Fruit fly (Drosophila melanogaster) whole organism, embryonic: Measurements from ENCODE around the gene Hmt4-20.

Experiments used
- Atf3 ChIP-seq: fragments of 200-800 bp; sonication (Bioruptor generic); optimal IDR thresholded peaks from 3 replicates; lab custom pipeline; 2016; ENCODE audit warnings: missing biosample characterization, missing genetic modification characterization
- Atf6 ChIP-seq: fragments of 200-800 bp; sonication (Bioruptor generic); IDR thresholded peaks from 2 replicates; pipeline ENCODE4 v1.3.6; 2022; ENCODE audit warnings: missing biosample characterization, missing genetic modification characterization
- CG15011 ChIP-seq: fragments of 200-800 bp; sonication (Bioruptor generic); optimal IDR thresholded peaks from 3 replicates; lab custom pipeline; 2018; ENCODE audit warnings: missing biosample characterization, mild to moderate bottlenecking, missing genetic modification characterization
- CG16813 ChIP-seq: fragments of 200-800 bp; sonication (Bioruptor generic); IDR thresholded peaks from 3 replicates; pipeline ENCODE4 v1.3.6; 2022; ENCODE audit warnings: missing biosample characterization, missing genetic modification characterization; ENCODE audit not compliant: partially characterized antibody
- CG16815 ChIP-seq: fragments of 200-800 bp; sonication (Bioruptor generic); optimal IDR thresholded peaks from 3 replicates; lab custom pipeline; 2017; ENCODE audit warnings: missing biosample characterization, mild to moderate bottlenecking, missing genetic modification characterization
- CG17802 ChIP-seq: fragments of 200-800 bp; sonication (Bioruptor generic); optimal IDR thresholded peaks from 2 replicates; lab custom pipeline; 2018; ENCODE audit warnings: missing biosample characterization, mild to moderate bottlenecking, missing genetic modification characterization, moderate library complexity
- CG18011 ChIP-seq: fragments of 200-800 bp; sonication (Bioruptor generic); optimal IDR thresholded peaks from 2 replicates; lab custom pipeline; 2017; ENCODE audit warnings: missing biosample characterization, missing genetic modification characterization, mild to moderate bottlenecking, moderate library complexity, missing genotype
- CG1832 ChIP-seq: fragments of 200-800 bp; sonication (Bioruptor generic); optimal IDR thresholded peaks from 2 replicates; lab custom pipeline; 2017; ENCODE audit warnings: missing biosample characterization, mild to moderate bottlenecking, missing genetic modification characterization, inconsistent platforms
- CG18764 ChIP-seq: fragments of 200-800 bp; sonication (Bioruptor generic); optimal IDR thresholded peaks from 3 replicates; lab custom pipeline; 2016; ENCODE audit warnings: missing biosample characterization, missing genetic modification characterization
- CG2116 ChIP-seq: fragments of 200-800 bp; sonication (Bioruptor generic); optimal IDR thresholded peaks from 3 replicates; lab custom pipeline; 2018; ENCODE audit warnings: missing biosample characterization, mild to moderate bottlenecking, missing genetic modification characterization
- CG2199 ChIP-seq: fragments of 200-800 bp; sonication (Bioruptor generic); IDR thresholded peaks from 3 replicates; pipeline ENCODE4 v1.3.6; 2022; ENCODE audit warnings: missing biosample characterization, missing genetic modification characterization
- CG2678 ChIP-seq: fragments of 200-800 bp; sonication (Bioruptor generic); optimal IDR thresholded peaks from 3 replicates; lab custom pipeline; 2019; ENCODE audit warnings: missing biosample characterization, mild to moderate bottlenecking, missing genetic modification characterization, moderate library complexity
- CG32772 ChIP-seq: fragments of 200-800 bp; sonication (Bioruptor generic); IDR thresholded peaks from 2 replicates; pipeline ENCODE4 v1.3.6; 2022; ENCODE audit warnings: missing biosample characterization, missing genetic modification characterization
- CG4282 ChIP-seq: fragments of 200-800 bp; sonication (Bioruptor generic); optimal IDR thresholded peaks from 2 replicates; lab custom pipeline; 2016; ENCODE audit warnings: missing biosample characterization, missing genetic modification characterization
- CG6813 ChIP-seq: fragments of 200-800 bp; sonication (Bioruptor generic); optimal IDR thresholded peaks from 2 replicates; lab custom pipeline; 2017; ENCODE audit warnings: missing biosample characterization, missing genetic modification characterization, mild to moderate bottlenecking, moderate library complexity, missing genetic modification reagents
- CG7987 ChIP-seq: fragments of 200-800 bp; sonication (Bioruptor generic); optimal IDR thresholded peaks from 2 replicates; lab custom pipeline; 2018; ENCODE audit warnings: missing biosample characterization, mild to moderate bottlenecking, missing genetic modification characterization, moderate library complexity
- CG8478 ChIP-seq: fragments of >200 bp; optimal IDR thresholded peaks from 2 replicates; lab custom pipeline; 2018
- CG9932 ChIP-seq: fragments of 200-800 bp; sonication (Bioruptor generic); IDR thresholded peaks from 2 replicates; pipeline ENCODE4 v1.3.6; 2022; ENCODE audit warnings: missing biosample characterization, missing genetic modification characterization
- E2f2 ChIP-seq: fragments of 200-800 bp; sonication (Bioruptor generic); IDR thresholded peaks from 2 replicates; pipeline ENCODE4 v1.3.6; 2022; ENCODE audit warnings: missing biosample characterization, missing genetic modification characterization
- Fer1 ChIP-seq: fragments of 200-800 bp; sonication (Bioruptor generic); optimal IDR thresholded peaks from 2 replicates; lab custom pipeline; 2017; ENCODE audit warnings: missing biosample characterization, mild to moderate bottlenecking, missing genetic modification characterization
- H15 ChIP-seq: fragments of 200-800 bp; sonication (Bioruptor generic); IDR thresholded peaks from 3 replicates; pipeline ENCODE4 v1.3.6; 2022; ENCODE audit warnings: missing biosample characterization, missing genetic modification characterization
- HLH4C ChIP-seq: fragments of 200-800 bp; sonication (Bioruptor generic); IDR thresholded peaks from 3 replicates; pipeline ENCODE4 v1.3.6; 2022; ENCODE audit warnings: missing biosample characterization, missing genetic modification characterization; ENCODE audit not compliant: partially characterized antibody
- HLH54F ChIP-seq: fragments of 200-800 bp; sonication (Bioruptor generic); optimal IDR thresholded peaks from 3 replicates; lab custom pipeline; 2016; ENCODE audit warnings: missing biosample characterization, missing genetic modification characterization
- Hr51 ChIP-seq, 2 experiments: fragments of 200-800 bp; sonication (Bioruptor generic); optimal IDR thresholded peaks; 2 replicates in 1 of 2; 3 replicates in 1 of 2; lab custom pipeline; 2016 to 2018; ENCODE audit warnings: missing biosample characterization in 2 of 2, missing genetic modification characterization in 2 of 2, mild to moderate bottlenecking in 1 of 2, moderate library complexity in 1 of 2
- Lhr ChIP-seq: fragments of 200-800 bp; sonication (Bioruptor generic); optimal IDR thresholded peaks from 3 replicates; lab custom pipeline; 2017; ENCODE audit warnings: mild to moderate bottlenecking, missing biosample characterization, missing genetic modification reagents, missing genetic modification characterization
- Max ChIP-seq: fragments of 200-800 bp; sonication (Bioruptor generic); optimal IDR thresholded peaks from 2 replicates; lab custom pipeline; 2016; ENCODE audit warnings: missing biosample characterization, mild to moderate bottlenecking, missing genetic modification characterization
- NK7.1 ChIP-seq: fragments of 200-800 bp; sonication (Bioruptor generic); optimal IDR thresholded peaks from 3 replicates; lab custom pipeline; 2016; ENCODE audit warnings: missing biosample characterization, missing genetic modification characterization
- Nf-YC ChIP-seq: fragments of 200-800 bp; optimal IDR thresholded peaks from 3 replicates; lab custom pipeline; 2019; ENCODE audit warnings: missing biosample characterization, mild to moderate bottlenecking, missing genetic modification characterization, moderate library complexity
- Sox102F ChIP-seq: fragments of 200-800 bp; sonication (Bioruptor generic); optimal IDR thresholded peaks from 2 replicates; lab custom pipeline; 2018; ENCODE audit warnings: missing biosample characterization, mild to moderate bottlenecking, missing genetic modification characterization, moderate library complexity
- Sry-δ ChIP-seq: fragments of 200-800 bp; sonication (Bioruptor generic); optimal IDR thresholded peaks from 2 replicates; lab custom pipeline; 2016; ENCODE audit warnings: missing biosample characterization, missing genetic modification characterization
- Xbp1 ChIP-seq: fragments of 200-800 bp; sonication (Bioruptor generic); optimal IDR thresholded peaks from 3 replicates; lab custom pipeline; 2016; ENCODE audit warnings: missing biosample characterization, mild to moderate bottlenecking, missing genetic modification characterization
- YL-1 ChIP-seq: fragments of 200-800 bp; sonication (Bioruptor generic); optimal IDR thresholded peaks from 3 replicates; lab custom pipeline; 2017; ENCODE audit warnings: missing biosample characterization, mild to moderate bottlenecking, missing genetic modification characterization
- ara ChIP-seq: fragments of 200-800 bp; sonication (Bioruptor generic); IDR thresholded peaks from 2 replicates; pipeline ENCODE4 v1.3.6; 2022; ENCODE audit warnings: missing biosample characterization, missing genetic modification characterization
- ash1 ChIP-seq: fragments of 200-800 bp; sonication (Bioruptor generic); optimal IDR thresholded peaks from 2 replicates; lab custom pipeline; 2018; ENCODE audit warnings: missing biosample characterization, mild to moderate bottlenecking, missing genetic modification characterization
- btn ChIP-seq: fragments of 200-800 bp; sonication (Bioruptor generic); optimal IDR thresholded peaks from 2 replicates; lab custom pipeline; 2016; ENCODE audit warnings: missing biosample characterization, missing genetic modification characterization
- cad ChIP-seq: fragments of >200 bp; optimal IDR thresholded peaks from 2 replicates; lab custom pipeline; 2017; ENCODE audit warnings: missing biosample characterization, missing genetic modification characterization
- chif ChIP-seq, 2 experiments: fragments of 200-800 bp; sonication (Bioruptor generic); optimal IDR thresholded peaks; 3 replicates each; lab custom pipeline; 2016; ENCODE audit warnings: missing biosample characterization in 2 of 2, missing genetic modification characterization in 2 of 2
- chinmo ChIP-seq: fragments of 200-800 bp; sonication (Bioruptor generic); IDR thresholded peaks from 4 replicates; pipeline ENCODE4 v1.3.6; 2022; ENCODE audit warnings: missing biosample characterization, missing genetic modification characterization; ENCODE audit not compliant: partially characterized antibody
- chn ChIP-seq: fragments of 200-800 bp; sonication (Bioruptor generic); optimal IDR thresholded peaks from 2 replicates; lab custom pipeline; 2016; ENCODE audit warnings: missing biosample characterization, missing genetic modification characterization
- disco-r ChIP-seq: fragments of 200-800 bp; sonication (Bioruptor generic); optimal IDR thresholded peaks from 2 replicates; lab custom pipeline; 2016; ENCODE audit warnings: missing biosample characterization, missing genetic modification characterization
- dpn ChIP-seq, 2 experiments: fragments of 200-800 bp; sonication (Bioruptor generic); optimal IDR thresholded peaks; 3 replicates each; lab custom pipeline; 2016; ENCODE audit warnings: missing biosample characterization in 2 of 2, missing genetic modification characterization in 2 of 2
- gce ChIP-seq: fragments of 200-800 bp; sonication (Bioruptor generic); IDR thresholded peaks from 3 replicates; pipeline ENCODE4 v1.3.6; 2022; ENCODE audit warnings: missing biosample characterization, missing genetic modification characterization
- grn ChIP-seq: fragments of 200-800 bp; sonication (Bioruptor generic); optimal IDR thresholded peaks from 3 replicates; lab custom pipeline; 2017; ENCODE audit warnings: missing biosample characterization, missing genetic modification characterization
- nerfin-1 ChIP-seq: fragments of 200-800 bp; sonication (Bioruptor generic); optimal IDR thresholded peaks from 3 replicates; lab custom pipeline; 2019; ENCODE audit warnings: missing biosample characterization, mild to moderate bottlenecking, missing genetic modification characterization, moderate library complexity
- oc ChIP-seq: fragments of 200-800 bp; sonication (Bioruptor generic); optimal IDR thresholded peaks from 2 replicates; lab custom pipeline; 2018; ENCODE audit warnings: missing biosample characterization, mild to moderate bottlenecking, missing genetic modification characterization, moderate library complexity
- phol ChIP-seq: fragments of 200-800 bp; sonication (Bioruptor generic); optimal IDR thresholded peaks from 3 replicates; lab custom pipeline; 2018; ENCODE audit warnings: missing biosample characterization, mild to moderate bottlenecking, missing genetic modification characterization, moderate library complexity
- row ChIP-seq: fragments of 200-800 bp; sonication (Bioruptor generic); IDR thresholded peaks from 3 replicates; pipeline ENCODE4 v1.3.6; 2022; ENCODE audit warnings: missing biosample characterization, missing genetic modification characterization
- sisA ChIP-seq: fragments of 200-800 bp; sonication (Bioruptor generic); IDR thresholded peaks from 2 replicates; pipeline ENCODE4 v1.3.6; 2022; ENCODE audit warnings: missing biosample characterization, missing genetic modification characterization
- tio ChIP-seq: fragments of 200-800 bp; sonication (Bioruptor generic); optimal IDR thresholded peaks from 2 replicates; lab custom pipeline; 2017; ENCODE audit warnings: missing biosample characterization, missing genetic modification characterization, inconsistent platforms
- zf30C ChIP-seq: fragments of 200-800 bp; sonication (Bioruptor generic); optimal IDR thresholded peaks from 3 replicates; lab custom pipeline; 2018; ENCODE audit warnings: missing biosample characterization, mild to moderate bottlenecking, missing genetic modification characterization

The Hmt4-20 gene

DNA sequence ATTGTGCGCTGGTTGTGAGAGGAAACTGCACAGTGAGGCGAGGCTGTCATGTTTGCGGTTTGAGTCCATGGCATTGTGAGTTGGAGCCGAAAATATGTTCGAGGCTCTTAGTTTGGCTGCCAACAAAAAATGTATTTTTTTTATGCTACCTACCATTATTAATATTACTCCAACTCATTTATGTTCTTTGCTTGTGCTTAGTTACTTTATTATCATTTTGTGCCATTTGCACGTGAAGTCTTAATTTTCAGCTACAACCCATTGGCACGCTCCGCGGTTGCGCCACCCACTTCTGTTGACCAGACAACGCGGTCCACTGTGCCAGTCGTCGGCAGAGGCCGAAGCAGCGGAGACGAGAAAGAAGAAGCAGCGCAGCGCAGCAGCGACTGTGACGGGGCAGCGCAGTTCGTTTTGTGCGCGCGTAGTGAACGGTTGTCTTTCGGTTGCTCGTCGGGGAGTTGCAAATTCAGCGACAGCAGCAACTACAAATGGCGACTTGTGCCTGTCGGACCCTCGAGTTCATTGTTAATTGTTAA, 30.7 kb upstream of the Hmt4-20 start, which contains the start of gene sdk (continued):
- peak; percentile 93 for TF ChIP-seq Atf3 (GFP tag; lab: Kevin White, UChicago)
- TF ChIP-seq CG16813 (GFP tag; lab: Robert Waterston, UW): peak; percentile 61
- TF ChIP-seq Atf6 (GFP tag; lab: Robert Waterston, UW): peak; percentile 88
- no peak for TF ChIP-seq zf30C (GFP tag; lab: Kevin White, UChicago)
- peak; percentile 73 for TF ChIP-seq H15
- peak; percentile 88 to 94 for TF ChIP-seq chif (GFP tag; optimal IDR thresholded peaks at IDR 0.05; lab: Kevin White, UChicago)
- peak; percentile 81 for TF ChIP-seq oc (tag; lab: Kevin White, UChicago)
- peak; percentile 71 for TF ChIP-seq E2f2 (GFP tag; lab: Robert Waterston, UW)
- TF ChIP-seq CG1832 (GFP tag; lab: Kevin White, UChicago): no peak
- TF ChIP-seq Xbp1 (GFP tag; lab: Kevin White, UChicago): peak; percentile 89
- TF ChIP-seq tio (GFP tag; lab: Kevin White, UChicago): peak; percentile 90
- no peak for TF ChIP-seq CG8478 (lab: Kevin White, UChicago)
- peak; percentile 88 for TF ChIP-seq CG6813 (GFP tag; lab: Kevin White, UChicago)
- TF ChIP-seq btn: peak; percentile 85
- TF ChIP-seq Lhr (GFP tag; lab: Kevin White, UChicago): peak; percentile 69
- no peak for TF ChIP-seq cad (GFP tag; lab: Kevin White, UChicago)
- TF ChIP-seq CG17802: peak; percentile 20
- TF ChIP-seq CG16815 (GFP tag; lab: Kevin White, UChicago): peak; percentile 95
- TF ChIP-seq CG15011 (GFP tag; lab: Kevin White, UChicago): peak; percentile 78
- TF ChIP-seq NK7.1 (GFP tag; lab: Kevin White, UChicago): peak; percentile 90
- TF ChIP-seq chn (GFP tag; lab: Kevin White, UChicago): peak; percentile 96
- TF ChIP-seq Max (GFP tag; lab: Kevin White, UChicago): peak; percentile 86
- peak; percentile 81 for TF ChIP-seq nerfin-1 (tag; lab: Kevin White, UChicago)
- peak; percentile 82 for TF ChIP-seq CG32772 (GFP tag; lab: Robert Waterston, UW)
- TF ChIP-seq CG18764 (GFP tag; lab: Kevin White, UChicago): peak; percentile 88
- TF ChIP-seq ash1 (GFP tag; lab: Kevin White, UChicago): peak; percentile 19
- peak; percentile 88 for TF ChIP-seq sisA
- peak; percentile 93 for TF ChIP-seq Fer1 (GFP tag; lab: Kevin White, UChicago)
- TF ChIP-seq grn (GFP tag; lab: Kevin White, UChicago): peak; percentile 42
- peak; percentile 85 to 92 for TF ChIP-seq Hr51 (GFP tag; optimal IDR thresholded peaks at IDR 0.05; lab: Kevin White, UChicago)
- TF ChIP-seq disco-r (GFP tag; lab: Kevin White, UChicago): peak; percentile 86
- peak; percentile 89 for TF ChIP-seq Nf-YC
- peak; percentile 79 for TF ChIP-seq CG2116 (GFP tag; lab: Kevin White, UChicago)
- TF ChIP-seq row: peak; percentile 98
- peak; percentile 92 for TF ChIP-seq HLH54F (GFP tag; lab: Kevin White, UChicago)
- TF ChIP-seq Sox102F (GFP tag; lab: Kevin White, UChicago): peak; percentile 87
- TF ChIP-seq CG9932 (GFP tag; lab: Robert Waterston, UW): peak; percentile 88
- peak; percentile 64 for TF ChIP-seq CG18011 (GFP tag; lab: Kevin White, UChicago)
- peak; percentile 86 for TF ChIP-seq ara
- peak; percentile 82; the same call in 2 of the 4 replicates for TF ChIP-seq chinmo
- peak; percentile 66; the same call in 2 of the 3 replicates for TF ChIP-seq gce (GFP tag; lab: Robert Waterston, UW)
- peak; percentile 87 for TF ChIP-seq CG7987 (GFP tag; lab: Kevin White, UChicago)
- TF ChIP-seq CG4282 (GFP tag; lab: Kevin White, UChicago): peak; percentile 95
- TF ChIP-seq CG2199: peak; percentile 58; the same call in 1 of the 3 replicates
- TF ChIP-seq phol (tag; lab: Kevin White, UChicago): peak; percentile 88
- TF ChIP-seq Sry-δ: peak; percentile 50
- TF ChIP-seq CG2678 (tag; lab: Kevin White, UChicago): peak; percentile 94
- TF ChIP-seq YL-1 (GFP tag; lab: Kevin White, UChicago): peak; percentile 50
- TF ChIP-seq HLH4C: peak; percentile 53; the same call in 2 of the 3 replicates
- peak; percentile 92 to 95 for TF ChIP-seq dpn (GFP tag; optimal IDR thresholded peaks at IDR 0.05; lab: Kevin White, UChicago)
